Fruit fly (Drosophila melanogaster) whole organism, embryonic: ENCODE measurements around the gene CG1927.

ENCODE experiments used
- Antp ChIP-seq: fragments of 200-800 bp; sonication (Bioruptor generic); optimal IDR thresholded peaks from 3 replicates; lab custom pipeline; 2016; ENCODE audit warnings: missing biosample characterization, missing genetic modification characterization
- BEAF-32 ChIP-seq: fragments of 200-800 bp; sonication (Bioruptor generic); optimal IDR thresholded peaks from 3 replicates; lab custom pipeline; 2017; ENCODE audit warnings: missing biosample characterization, missing genetic modification characterization, mild to moderate bottlenecking, moderate library complexity, missing genetic modification reagents
- Bdp1 ChIP-seq: fragments of 200-800 bp; sonication (Bioruptor generic); optimal IDR thresholded peaks from 3 replicates; lab custom pipeline; 2016; ENCODE audit warnings: missing biosample characterization, missing genetic modification characterization
- CG10267 ChIP-seq: fragments of 200-800 bp; sonication (Bioruptor generic); optimal IDR thresholded peaks from 2 replicates; lab custom pipeline; 2018; ENCODE audit warnings: missing biosample characterization, mild to moderate bottlenecking, missing genetic modification characterization, moderate library complexity
- CG12236 ChIP-seq: fragments of 200-800 bp; sonication (Bioruptor generic); optimal IDR thresholded peaks from 2 replicates; lab custom pipeline; 2016; ENCODE audit warnings: missing biosample characterization, missing genetic modification characterization
- CG12659 ChIP-seq: fragments of 200-800 bp; sonication (Bioruptor generic); optimal IDR thresholded peaks from 3 replicates; lab custom pipeline; 2017; ENCODE audit warnings: mild to moderate bottlenecking, missing biosample characterization, missing genetic modification reagents, missing genetic modification characterization
- CG14860 ChIP-seq: fragments of 200-800 bp; sonication (Bioruptor generic); IDR thresholded peaks from 3 replicates; pipeline ENCODE4 v1.3.6; 2022; ENCODE audit warnings: missing biosample characterization, missing genetic modification characterization; ENCODE audit not compliant: partially characterized antibody
- CG15514 ChIP-seq: fragments of 200-800 bp; sonication (Bioruptor generic); optimal IDR thresholded peaks from 3 replicates; lab custom pipeline; 2017; ENCODE audit warnings: missing biosample characterization, missing genetic modification characterization, mild to moderate bottlenecking, moderate library complexity, missing genetic modification reagents
- CG1603 ChIP-seq: fragments of 200-800 bp; sonication (Bioruptor generic); optimal IDR thresholded peaks from 2 replicates; lab custom pipeline; 2019; ENCODE audit warnings: missing biosample characterization, mild to moderate bottlenecking, missing genetic modification characterization, moderate library complexity
- CG17612 ChIP-seq: fragments of 200-800 bp; sonication (Bioruptor generic); IDR thresholded peaks from 2 replicates; pipeline ENCODE4 v1.3.6; 2022; ENCODE audit warnings: missing biosample characterization, missing genetic modification characterization
- CG18476 ChIP-seq: fragments of 200-800 bp; sonication (Bioruptor generic); optimal IDR thresholded peaks from 2 replicates; lab custom pipeline; 2016; ENCODE audit warnings: missing biosample characterization, mild to moderate bottlenecking, missing genetic modification characterization
- CG3847 ChIP-seq: fragments of 200-800 bp; sonication (Bioruptor generic); IDR thresholded peaks from 2 replicates; pipeline ENCODE4 v1.3.6; 2022; ENCODE audit warnings: missing biosample characterization, missing genetic modification characterization
- CG4820 ChIP-seq: fragments of 200-800 bp; sonication (Bioruptor generic); optimal IDR thresholded peaks from 3 replicates; lab custom pipeline; 2016; ENCODE audit warnings: missing biosample characterization, missing genetic modification characterization
- CG5245 ChIP-seq: fragments of 200-800 bp; sonication (Bioruptor generic); optimal IDR thresholded peaks from 3 replicates; lab custom pipeline; 2016; ENCODE audit warnings: missing biosample characterization, missing genetic modification characterization
- CG6689 ChIP-seq: fragments of 200-800 bp; sonication (Bioruptor generic); IDR thresholded peaks from 2 replicates; pipeline ENCODE4 v1.3.6; 2022; ENCODE audit warnings: missing biosample characterization, missing genetic modification characterization
- CG6791 ChIP-seq: fragments of 200-800 bp; sonication (Bioruptor generic); IDR thresholded peaks from 3 replicates; pipeline ENCODE4 v1.3.6; 2022; ENCODE audit warnings: missing biosample characterization, missing genetic modification characterization; ENCODE audit not compliant: partially characterized antibody
- CG7963 ChIP-seq: fragments of 200-800 bp; sonication (Bioruptor generic); IDR thresholded peaks from 3 replicates; pipeline ENCODE4 v1.3.6; 2022; ENCODE audit warnings: missing biosample characterization, missing genetic modification characterization; ENCODE audit not compliant: partially characterized antibody
- CG9817 ChIP-seq: fragments of 200-800 bp; sonication (Bioruptor generic); optimal IDR thresholded peaks from 2 replicates; lab custom pipeline; 2018; ENCODE audit warnings: missing biosample characterization, mild to moderate bottlenecking, missing genetic modification characterization, moderate library complexity
- Dip2 ChIP-seq: fragments of 200-800 bp; sonication (Bioruptor generic); IDR thresholded peaks from 2 replicates; pipeline ENCODE4 v1.3.6; 2022; ENCODE audit warnings: missing biosample characterization, missing genetic modification characterization
- Dref ChIP-seq: fragments of 200-800 bp; sonication (Bioruptor generic); IDR thresholded peaks from 2 replicates; pipeline ENCODE4 v1.3.6; 2022; ENCODE audit warnings: missing biosample characterization, missing genetic modification characterization
- Eip74EF ChIP-seq, 2 experiments: fragments of 200-800 bp in 1 of 2; fragments of >200 bp in 1 of 2; sonication (Bioruptor generic) in 1 of 2; optimal IDR thresholded peaks; 2 replicates each; lab custom pipeline; 2017 to 2019; ENCODE audit warnings: missing biosample characterization in 2 of 2, missing genetic modification characterization in 2 of 2, mild to moderate bottlenecking in 1 of 2, moderate library complexity in 1 of 2
- Ets65A ChIP-seq: fragments of 200-800 bp; sonication (Bioruptor generic); peaks from one replicate; lab custom pipeline; 2016; ENCODE audit warnings: missing biosample characterization, missing genetic modification characterization
- H2.0 ChIP-seq: fragments of 200-800 bp; sonication (Bioruptor generic); IDR thresholded peaks from 2 replicates; pipeline ENCODE4 v1.3.6; 2022; ENCODE audit warnings: missing biosample characterization, missing genetic modification characterization
- HLH54F ChIP-seq: fragments of 200-800 bp; sonication (Bioruptor generic); optimal IDR thresholded peaks from 3 replicates; lab custom pipeline; 2016; ENCODE audit warnings: missing biosample characterization, missing genetic modification characterization
- HmgZ ChIP-seq: fragments of 200-800 bp; sonication (Bioruptor generic); optimal IDR thresholded peaks from 2 replicates; lab custom pipeline; 2018; ENCODE audit warnings: missing biosample characterization, mild to moderate bottlenecking, missing genetic modification characterization
- Hr39 ChIP-seq: fragments of >200 bp; optimal IDR thresholded peaks from 2 replicates; lab custom pipeline; 2017
- MBD-R2 ChIP-seq: fragments of 200-800 bp; sonication (Bioruptor generic); IDR thresholded peaks from 2 replicates; pipeline ENCODE4 v1.3.6; 2022; ENCODE audit warnings: missing biosample characterization, missing genetic modification characterization
- MESR4 ChIP-seq: fragments of 200-800 bp; sonication (Bioruptor generic); optimal IDR thresholded peaks from 2 replicates; lab custom pipeline; 2018; ENCODE audit warnings: missing biosample characterization, mild to moderate bottlenecking, missing genetic modification characterization, moderate library complexity
- NFAT ChIP-seq: fragments of 200-800 bp; sonication (Bioruptor generic); IDR thresholded peaks from 2 replicates; pipeline ENCODE4 v1.3.6; 2022; ENCODE audit warnings: missing biosample characterization, missing genetic modification characterization
- Nf-YC ChIP-seq: fragments of 200-800 bp; optimal IDR thresholded peaks from 3 replicates; lab custom pipeline; 2019; ENCODE audit warnings: missing biosample characterization, mild to moderate bottlenecking, missing genetic modification characterization, moderate library complexity
- Opbp ChIP-seq: fragments of 200-800 bp; sonication (Bioruptor generic); IDR thresholded peaks from 3 replicates; pipeline ENCODE4 v1.3.6; 2022; ENCODE audit warnings: missing biosample characterization, missing genetic modification characterization; ENCODE audit not compliant: partially characterized antibody
- Ptx1 ChIP-seq: fragments of 200-800 bp; sonication (Bioruptor generic); IDR thresholded peaks from 2 replicates; pipeline ENCODE4 v1.3.6; 2022; ENCODE audit warnings: missing biosample characterization, missing genetic modification characterization
- Rfx ChIP-seq: fragments of 200-800 bp; sonication (Bioruptor generic); IDR thresholded peaks from 2 replicates; pipeline ENCODE4 v1.3.6; 2022; ENCODE audit warnings: missing biosample characterization, missing genetic modification characterization
- ac ChIP-seq: fragments of 200-800 bp; sonication (Bioruptor generic); optimal IDR thresholded peaks from 3 replicates; lab custom pipeline; 2017; ENCODE audit warnings: missing biosample characterization, mild to moderate bottlenecking, missing genetic modification characterization
- bbx ChIP-seq: fragments of 200-800 bp; sonication (Bioruptor generic); IDR thresholded peaks from 2 replicates; pipeline ENCODE4 v1.3.6; 2022; ENCODE audit warnings: missing biosample characterization, missing genetic modification characterization; ENCODE audit not compliant: partially characterized antibody
- chinmo ChIP-seq: fragments of 200-800 bp; sonication (Bioruptor generic); IDR thresholded peaks from 4 replicates; pipeline ENCODE4 v1.3.6; 2022; ENCODE audit warnings: missing biosample characterization, missing genetic modification characterization; ENCODE audit not compliant: partially characterized antibody
- ci ChIP-seq: fragments of 200-800 bp; sonication (Bioruptor generic); IDR thresholded peaks from 3 replicates; pipeline ENCODE4 v1.3.6; 2022; ENCODE audit warnings: missing biosample characterization, missing genetic modification characterization
- crc ChIP-seq: fragments of 200-800 bp; sonication (Bioruptor generic); optimal IDR thresholded peaks from 2 replicates; lab custom pipeline; 2016; ENCODE audit warnings: missing biosample characterization, missing genetic modification characterization
- crol ChIP-seq: fragments of 200-800 bp; sonication (Bioruptor generic); IDR thresholded peaks from 2 replicates; pipeline ENCODE4 v1.3.6; 2022; ENCODE audit warnings: missing biosample characterization, missing genetic modification characterization
- insv ChIP-seq, 2 experiments: fragments of 200-800 bp; sonication (Bioruptor generic); optimal IDR thresholded peaks; 3 replicates each; lab custom pipeline; 2016 to 2018; ENCODE audit warnings: missing biosample characterization in 2 of 2, missing genetic modification characterization in 2 of 2
- pho ChIP-seq: fragments of 200-800 bp; sonication (Bioruptor generic); optimal IDR thresholded peaks from 2 replicates; lab custom pipeline; 2016; ENCODE audit warnings: missing biosample characterization, missing genetic modification characterization
- prd ChIP-seq, 3 experiments: fragments of >200 bp in 2 of 3; fragments of 200-800 bp in 1 of 3; sonication (Bioruptor generic) in 1 of 3; optimal IDR thresholded peaks in 2 of 3; IDR thresholded peaks in 1 of 3; 2 replicates in 2 of 3; 3 replicates in 1 of 3; pipeline versions ENCODE4 v1.3.6 to Lab custom; 2017 to 2022; ENCODE audit warnings: missing biosample characterization in 1 of 3, missing genetic modification characterization in 1 of 3
- row ChIP-seq: fragments of 200-800 bp; sonication (Bioruptor generic); IDR thresholded peaks from 3 replicates; pipeline ENCODE4 v1.3.6; 2022; ENCODE audit warnings: missing biosample characterization, missing genetic modification characterization
- slbo ChIP-seq: fragments of 200-800 bp; sonication (Bioruptor generic); IDR thresholded peaks from 2 replicates; pipeline ENCODE4 v1.3.6; 2022; ENCODE audit warnings: missing biosample characterization, missing genetic modification characterization
- sna ChIP-seq: fragments of 200-800 bp; sonication (Bioruptor generic); IDR thresholded peaks from 2 replicates; pipeline ENCODE4 v1.3.6; 2022; ENCODE audit warnings: missing biosample characterization, missing genetic modification characterization; ENCODE audit not compliant: partially characterized antibody
- sob ChIP-seq: fragments of 200-800 bp; sonication (Bioruptor generic); IDR thresholded peaks from 2 replicates; pipeline ENCODE4 v1.3.6; 2022; ENCODE audit warnings: missing biosample characterization, missing genetic modification characterization
- stwl ChIP-seq: fragments of 200-800 bp; sonication (Bioruptor generic); optimal IDR thresholded peaks from 3 replicates; lab custom pipeline; 2018; ENCODE audit warnings: missing biosample characterization, mild to moderate bottlenecking, missing genetic modification characterization, moderate library complexity
- zen2 ChIP-seq: fragments of 200-800 bp; sonication (Bioruptor generic); IDR thresholded peaks from 3 replicates; pipeline ENCODE4 v1.3.6; 2022; ENCODE audit warnings: missing biosample characterization, missing genetic modification characterization; ENCODE audit not compliant: partially characterized antibody

Gene CG1927

DNA sequence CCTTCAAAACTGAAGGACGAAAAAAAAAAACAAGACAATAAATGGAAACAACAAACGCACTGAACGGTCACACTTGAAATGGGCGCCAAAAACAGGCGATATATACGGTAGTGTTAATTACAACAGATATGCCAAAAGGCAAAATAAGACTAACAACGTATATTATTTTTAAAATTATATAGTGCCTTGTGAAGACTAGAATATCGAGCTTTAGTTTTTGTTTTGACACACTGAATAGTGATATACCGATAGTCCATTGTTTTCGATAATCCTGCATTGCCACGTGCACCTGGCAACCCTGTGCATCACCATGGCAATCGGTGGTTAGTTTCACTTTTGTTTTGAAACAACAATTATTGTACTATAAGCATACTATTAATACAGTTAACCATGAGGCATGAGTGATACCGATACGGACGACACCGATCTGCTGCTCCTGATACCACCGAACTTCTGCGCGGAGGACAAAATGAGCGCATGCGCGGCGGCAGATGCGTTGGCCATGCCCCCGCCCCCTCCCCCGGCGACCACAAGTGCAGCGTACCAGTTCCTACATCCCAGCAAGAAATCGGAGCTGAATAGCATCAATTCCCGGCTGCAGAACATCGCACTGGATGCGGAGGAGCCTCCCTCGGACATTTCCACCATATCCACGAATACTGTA lies 22.3 kb downstream of the CG1927 start, which contains the start of the genes mu2 and Cnb (continued):
- no peak for TF ChIP-seq insv (GFP tag; optimal IDR thresholded peaks at IDR 0.05; lab: Kevin White, UChicago)
- TF ChIP-seq crc (GFP tag; lab: Kevin White, UChicago): no peak
- peak; percentile 40; the same call in 1 of the 3 replicates for TF ChIP-seq ci
- no peak for TF ChIP-seq CG17612 (GFP tag; lab: Robert Waterston, UW)
- TF ChIP-seq Ets65A (GFP tag; lab: Kevin White, UChicago): peak; percentile 59
- TF ChIP-seq Dip2 (GFP tag; lab: Robert Waterston, UW): no peak
- no peak for TF ChIP-seq ac
- peak; percentile 75; the same call in 2 of the 3 replicates for TF ChIP-seq zen2
- 0 out of 2 replicates have a peak, but pooled peaks have one; percentile 10 for TF ChIP-seq Ptx1 (GFP tag; lab: Robert Waterston, UW)
- TF ChIP-seq Hr39 (lab: Kevin White, UChicago): peak; percentile 48
- TF ChIP-seq Opbp (GFP tag; lab: Robert Waterston, UW): peak; percentile 78; the same call in 2 of the 3 replicates
- peak; percentile 72 for TF ChIP-seq MESR4 (GFP tag; lab: Kevin White, UChicago)
- TF ChIP-seq prd (optimal IDR thresholded peaks at IDR 0.05; lab: Kevin White, UChicago): no peak
- TF ChIP-seq prd (GFP tag; IDR thresholded peaks at IDR 0.05; lab: Robert Waterston, UW): 0 out of 3 replicates have a peak, but pooled peaks have one; percentile 18
- TF ChIP-seq slbo (GFP tag; lab: Robert Waterston, UW): peak; percentile 64
- TF ChIP-seq BEAF-32 (GFP tag; lab: Kevin White, UChicago): peak; percentile 89
- TF ChIP-seq row (GFP tag; lab: Robert Waterston, UW): peak; percentile 89
- TF ChIP-seq CG1603 (tag; lab: Kevin White, UChicago): no peak
- TF ChIP-seq CG9817 (tag; lab: Kevin White, UChicago): peak; percentile 2
- no peak for TF ChIP-seq H2.0 (GFP tag; lab: Robert Waterston, UW)
- TF ChIP-seq CG6689 (GFP tag; lab: Robert Waterston, UW): 0 out of 2 replicates have a peak, but pooled peaks have one; percentile 5
- TF ChIP-seq HLH54F (GFP tag; lab: Kevin White, UChicago): peak; percentile 20
- TF ChIP-seq CG14860: peak; percentile 72; the same call in 2 of the 3 replicates
- TF ChIP-seq Rfx (GFP tag; lab: Robert Waterston, UW): peak; percentile 86
- 0 out of 2 replicates have a peak, but pooled peaks have one; percentile 44 for TF ChIP-seq NFAT (GFP tag; lab: Robert Waterston, UW)
- peak; percentile 2 for TF ChIP-seq CG18476 (GFP tag; lab: Kevin White, UChicago)
- peak; percentile 52 for TF ChIP-seq pho (GFP tag; lab: Kevin White, UChicago)
- TF ChIP-seq sob (GFP tag; lab: Robert Waterston, UW): no peak
- peak; percentile 90 for TF ChIP-seq stwl (tag; lab: Kevin White, UChicago)
- TF ChIP-seq HmgZ: peak; percentile 21
- peak; percentile 96 for TF ChIP-seq crol
- peak; percentile 62 for TF ChIP-seq bbx (GFP tag; lab: Robert Waterston, UW)
- no peak for TF ChIP-seq CG10267
- TF ChIP-seq sna (GFP tag; lab: Robert Waterston, UW): peak; percentile 67; the same call in 1 of the 2 replicates
- TF ChIP-seq Bdp1 (GFP tag; lab: Kevin White, UChicago): peak; percentile 10
- TF ChIP-seq chinmo (GFP tag; lab: Robert Waterston, UW): 0 out of 4 replicates have a peak, but pooled peaks have one; percentile 70
- TF ChIP-seq CG7963 (GFP tag; lab: Robert Waterston, UW): 0 out of 3 replicates have a peak, but pooled peaks have one; percentile 47

- TF ChIP-seq CG12236 (GFP tag; lab: Kevin White, UChicago) (no peak), MBD-R2 (GFP tag; lab: Robert Waterston, UW) (peak; percentile 76), CG4820 (peak; percentile 4), CG12659 (GFP tag; lab: Kevin White, UChicago) (peak; percentile 18), NFAT (GFP tag; lab: Robert Waterston, UW) (0 out of 2 replicates have a peak, but pooled peaks have one; percentile 49), CG15514 (GFP tag; lab: Kevin White, UChicago) (peak; percentile 71), CG3847 (GFP tag; lab: Robert Waterston, UW) (peak; percentile 24; the same call in 1 of the 2 replicates), CG6791 (GFP tag; lab: Robert Waterston, UW) (peak; percentile 64; the same call in 2 of the 3 replicates), Nf-YC (tag; lab: Kevin White, UChicago) (no peak), Dref (peak; percentile 80), Antp (GFP tag; lab: Kevin White, UChicago) (no peak), CG5245 (GFP tag; lab: Kevin White, UChicago) (no peak), Eip74EF (GFP tag; optimal IDR thresholded peaks at IDR 0.05; lab: Kevin White, UChicago) (no peak)
Measured at dm6 chr3L:1940843-1941418, 28.9 kb downstream of the CG1927 start, which contains the start of gene Mfap1. Mfap1 (plus strand) TSS chr3L:1941068.
